Worm (Caenorhabditis elegans) whole organism, young adult: Measurements from ENCODE around the gene srh-154.
"Not testable (repeated sequence)": the region's sequence is repeated elsewhere in the genome, so short reads cannot be mapped to it uniquely, and the experiment has no call there.

Experiments used
- B0035.1 ChIP-seq: sonication (generic microtip); optimal IDR thresholded peaks from 2 replicates; lab custom pipeline; 2016; ENCODE audit warnings: missing genetic modification characterization, mild to moderate bottlenecking, missing compliant biosample characterization, missing genotype, missing genetic modification reagents
- C17E4.6 ChIP-seq: fragments of 200-800 bp; sonication (Bioruptor generic); IDR thresholded peaks from 2 replicates; pipeline ENCODE4 v1.3.6; 2022; ENCODE audit warnings: missing genetic modification reagents, missing genetic modification characterization, missing compliant biosample characterization
- F37B4.10 ChIP-seq: fragments of 200-800 bp; sonication (Bioruptor generic); IDR thresholded peaks from 2 replicates; pipeline ENCODE4 v1.3.6; 2022; ENCODE audit warnings: missing genetic modification characterization, missing compliant biosample characterization
- F49E8.2 ChIP-seq: sonication (generic microtip); optimal IDR thresholded peaks from 3 replicates; lab custom pipeline; 2017; ENCODE audit warnings: missing genetic modification characterization, mild to moderate bottlenecking, missing compliant biosample characterization, antibody characterized with exemption, moderate library complexity; ENCODE audit not compliant: insufficient read depth
- T26A5.8 ChIP-seq: sonication (generic microtip); optimal IDR thresholded peaks from 2 replicates; lab custom pipeline; 2016; ENCODE audit warnings: missing genetic modification characterization, missing compliant biosample characterization
- Y53G8AR.9 ChIP-seq: fragments of 200-800 bp; sonication (Bioruptor generic); conservative IDR thresholded peaks from 2 replicates; pipeline ENCODE4 v1.3.6; 2022; ENCODE audit warnings: missing genetic modification reagents, missing genetic modification characterization, missing compliant biosample characterization
- Y56A3A.18 ChIP-seq: fragments of 200-800 bp; sonication (Bioruptor generic); IDR thresholded peaks from 2 replicates; pipeline ENCODE4 v1.3.6; 2022; ENCODE audit warnings: missing genetic modification reagents, missing genetic modification characterization, missing compliant biosample characterization
- Y67H2A.10 ChIP-seq: fragments of 200-800 bp; sonication (Bioruptor generic); conservative IDR thresholded peaks from 2 replicates; pipeline ENCODE4 v1.3.6; 2022; ENCODE audit warnings: missing genetic modification reagents, missing genetic modification characterization, missing compliant biosample characterization
- ZK185.1 ChIP-seq: sonication (generic microtip); optimal IDR thresholded peaks from 2 replicates; lab custom pipeline; 2016; ENCODE audit warnings: mild to moderate bottlenecking, missing genetic modification characterization, missing compliant biosample characterization; ENCODE audit not compliant: poor library complexity, severe bottlenecking
- attf-5 ChIP-seq: fragments of 200-800 bp; sonication (Bioruptor generic); optimal IDR thresholded peaks from 2 replicates; lab custom pipeline; 2018; ENCODE audit warnings: mild to moderate bottlenecking, missing genetic modification characterization, missing compliant biosample characterization
- attf-6 ChIP-seq: fragments of 200-800 bp; sonication (Bioruptor generic); IDR thresholded peaks from 2 replicates; pipeline ENCODE4 v1.3.6; 2022; ENCODE audit warnings: missing genetic modification reagents, missing genetic modification characterization, missing compliant biosample characterization
- bed-1 ChIP-seq: fragments of 200-800 bp; sonication (Bioruptor generic); IDR thresholded peaks from 2 replicates; pipeline ENCODE4 v1.3.6; 2022; ENCODE audit warnings: missing genetic modification reagents, missing genetic modification characterization, missing compliant biosample characterization
- bed-2 ChIP-seq: fragments of 200-800 bp; sonication (Bioruptor generic); IDR thresholded peaks from 2 replicates; pipeline ENCODE4 v1.3.6; 2022; ENCODE audit warnings: missing genetic modification reagents, missing genetic modification characterization, missing compliant biosample characterization
- die-1 ChIP-seq: sonication (generic microtip); optimal IDR thresholded peaks from 2 replicates; lab custom pipeline; 2016; ENCODE audit warnings: missing genotype, mild to moderate bottlenecking, missing genetic modification characterization, missing compliant biosample characterization
- dpff-1 ChIP-seq: sonication (generic microtip); optimal IDR thresholded peaks from 2 replicates; lab custom pipeline; 2017; ENCODE audit warnings: mild to moderate bottlenecking, missing genetic modification characterization, missing compliant biosample characterization
- egl-18 ChIP-seq: fragments of 200-800 bp; sonication (Bioruptor generic); IDR thresholded peaks from 2 replicates; pipeline ENCODE4 v1.3.6; 2022; ENCODE audit warnings: missing genetic modification reagents, missing genetic modification characterization, missing compliant biosample characterization
- hlh-12 ChIP-seq: sonication (generic microtip); optimal IDR thresholded peaks from 2 replicates; lab custom pipeline; 2016; ENCODE audit warnings: missing genetic modification characterization, missing compliant biosample characterization
- hmg-1.2 ChIP-seq: fragments of 200-800 bp; sonication (Bioruptor generic); IDR thresholded peaks from 2 replicates; pipeline ENCODE4 v1.3.6; 2022; ENCODE audit warnings: missing genetic modification reagents, missing genetic modification characterization, missing compliant biosample characterization
- hrde-1 ChIP-seq: sonication (generic microtip); optimal IDR thresholded peaks from 2 replicates; lab custom pipeline; 2016; ENCODE audit warnings: missing genetic modification characterization, mild to moderate bottlenecking, missing compliant biosample characterization, moderate library complexity, missing genotype, missing genetic modification reagents, borderline replicate concordance
- let-607 ChIP-seq, 2 experiments: fragments of 200-800 bp in 1 of 2; sonication (Bioruptor generic) in 1 of 2; sonication (generic microtip) in 1 of 2; optimal IDR thresholded peaks; 2 replicates each; lab custom pipeline; 2016 to 2018; ENCODE audit warnings: mild to moderate bottlenecking in 2 of 2, missing compliant biosample characterization in 2 of 2, missing genetic modification characterization in 2 of 2, moderate library complexity in 2 of 2, missing genotype in 1 of 2
- lin-35 ChIP-seq, 3 experiments: fragments of 150-350 bp in 2 of 3; sonication (generic microtip) in 1 of 3; optimal IDR thresholded peaks; 2 replicates each; lab custom pipeline; 2014 to 2018; ENCODE audit warnings: missing biosample characterization in 3 of 3, missing genetic modification characterization in 3 of 3, missing genetic modification reagents in 3 of 3
- madf-10 ChIP-seq: sonication (generic microtip); optimal IDR thresholded peaks from 2 replicates; lab custom pipeline; 2016; ENCODE audit warnings: mild to moderate bottlenecking, missing genetic modification characterization, missing compliant biosample characterization
- nfya-1 ChIP-seq: sonication (generic microtip); optimal IDR thresholded peaks from 2 replicates; lab custom pipeline; 2017; ENCODE audit warnings: antibody characterized with exemption, missing compliant biosample characterization, missing genetic modification characterization, borderline replicate concordance; ENCODE audit not compliant: insufficient read depth
- nfyb-1 ChIP-seq: fragments of 200-800 bp; sonication (Bioruptor generic); IDR thresholded peaks from 2 replicates; pipeline ENCODE4 v1.3.6; 2022; ENCODE audit warnings: missing genetic modification reagents, missing genetic modification characterization, missing compliant biosample characterization
- nhr-179 ChIP-seq: sonication (generic microtip); optimal IDR thresholded peaks from 2 replicates; lab custom pipeline; 2016; ENCODE audit warnings: mild to moderate bottlenecking, missing genetic modification characterization, missing compliant biosample characterization
- nhr-27 ChIP-seq: fragments of 200-800 bp; sonication (Bioruptor generic); optimal IDR thresholded peaks from 2 replicates; lab custom pipeline; 2018; ENCODE audit warnings: mild to moderate bottlenecking, missing genetic modification characterization, moderate library complexity, missing compliant biosample characterization
- nhr-90 ChIP-seq: sonication (generic microtip); optimal IDR thresholded peaks from 2 replicates; lab custom pipeline; 2016; ENCODE audit warnings: missing genotype, mild to moderate bottlenecking, missing genetic modification characterization, missing compliant biosample characterization
- pha-4 ChIP-seq: fragments of 150-350 bp; sonication (generic microtip); optimal IDR thresholded peaks from 2 replicates; lab custom pipeline; 2014; ENCODE audit warnings: missing biosample characterization, missing genetic modification reagents, missing genetic modification characterization
- snpc-1.1 ChIP-seq: sonication (generic microtip); optimal IDR thresholded peaks from 2 replicates; lab custom pipeline; 2017; ENCODE audit warnings: missing genetic modification characterization, mild to moderate bottlenecking, missing compliant biosample characterization, antibody characterized with exemption, moderate library complexity, missing genotype, missing genetic modification reagents; ENCODE audit not compliant: insufficient read depth
- somi-1 ChIP-seq: fragments of 200-800 bp; sonication (Bioruptor generic); optimal IDR thresholded peaks from 2 replicates; lab custom pipeline; 2018; ENCODE audit warnings: mild to moderate bottlenecking, missing genetic modification characterization, missing compliant biosample characterization
- tbp1 ChIP-seq: fragments of 200-800 bp; sonication (Bioruptor generic); optimal IDR thresholded peaks from 2 replicates; lab custom pipeline; 2018; ENCODE audit warnings: mild to moderate bottlenecking, missing genetic modification characterization, missing compliant biosample characterization
- tbx-9 ChIP-seq: sonication (generic microtip); optimal IDR thresholded peaks from 2 replicates; lab custom pipeline; 2016; ENCODE audit warnings: borderline replicate concordance, missing genetic modification characterization, inconsistent platforms, missing compliant biosample characterization
- tlf-1 ChIP-seq: fragments of 200-800 bp; sonication (Bioruptor generic); optimal IDR thresholded peaks from 2 replicates; lab custom pipeline; 2018; ENCODE audit warnings: mild to moderate bottlenecking, missing genetic modification characterization, missing compliant biosample characterization
- zfh-2 ChIP-seq: fragments of 200-800 bp; sonication (Bioruptor generic); conservative IDR thresholded peaks from 2 replicates; pipeline ENCODE4 v1.3.6; 2022; ENCODE audit warnings: missing genetic modification reagents, missing genetic modification characterization, missing compliant biosample characterization
- ztf-3 ChIP-seq: fragments of 200-800 bp; sonication (Bioruptor generic); optimal IDR thresholded peaks from 2 replicates; lab custom pipeline; 2018; ENCODE audit warnings: mild to moderate bottlenecking, missing genetic modification characterization, missing compliant biosample characterization

The srh-154 gene

ce11 chrV:17439406-17439805, at the start of gene srh-154:
Gene srh-154, plus strand, starts transcription at chrV:17439706.
- no peak for TF ChIP-seq ZK185.1
- no peak for TF ChIP-seq nhr-90 (tag; lab: Kevin White, UChicago)
- TF ChIP-seq hmg-1.2 (GFP tag; lab: Robert Waterston, UW), result no peak
- no peak for TF ChIP-seq zfh-2 (GFP tag; lab: Robert Waterston, UW)
- TF ChIP-seq Y53G8AR.9 (GFP tag; lab: Robert Waterston, UW), result no peak
- no peak for TF ChIP-seq pha-4 (tag; lab: Kevin White, UChicago)
- TF ChIP-seq T26A5.8 (tag; lab: Kevin White, UChicago), result no peak
- TF ChIP-seq egl-18, result no peak
- TF ChIP-seq attf-5, result no peak
- no peak for TF ChIP-seq somi-1
- no peak for TF ChIP-seq bed-1 (GFP tag; lab: Robert Waterston, UW)
- TF ChIP-seq madf-10, result no peak
- TF ChIP-seq attf-6, result no peak
- no peak for TF ChIP-seq nhr-27 (tag; lab: Kevin White, UChicago)
- no peak for TF ChIP-seq tbp1
- no peak for TF ChIP-seq hlh-12 (tag; lab: Kevin White, UChicago)
- TF ChIP-seq ztf-3 (GFP tag; lab: Kevin White, UChicago), result no peak
- no peak for TF ChIP-seq tlf-1 (GFP tag; lab: Kevin White, UChicago)
- TF ChIP-seq, all 124 proteins: peak for 0

- TF ChIP-seq F49E8.2 (tag; lab: Kevin White, UChicago), result no peak
- no peak for TF ChIP-seq lin-35 (GFP tag; optimal IDR thresholded peaks at IDR 0.05; lab: Kevin White, UChicago)
- no peak for TF ChIP-seq hrde-1 (tag; lab: Kevin White, UChicago)
- no peak for TF ChIP-seq let-607 (tag; optimal IDR thresholded peaks at IDR 0.05; lab: Kevin White, UChicago)
- no peak for TF ChIP-seq F37B4.10
- no peak for TF ChIP-seq nfya-1 (tag; lab: Kevin White, UChicago)
- TF ChIP-seq dpff-1 (tag; lab: Kevin White, UChicago), result no peak
- no peak for TF ChIP-seq Y56A3A.18 (GFP tag; lab: Robert Waterston, UW)
- TF ChIP-seq nhr-179 (tag; lab: Kevin White, UChicago), result no peak
- TF ChIP-seq C17E4.6 (GFP tag; lab: Robert Waterston, UW), result no peak
- no peak for TF ChIP-seq snpc-1.1 (tag; lab: Kevin White, UChicago)
- TF ChIP-seq die-1 (tag; lab: Kevin White, UChicago), result no peak
- TF ChIP-seq bed-2 (GFP tag; lab: Robert Waterston, UW), result no peak
- TF ChIP-seq hlh-12 (tag; lab: Kevin White, UChicago), result no peak
- no peak for TF ChIP-seq B0035.1 (tag; lab: Kevin White, UChicago)
- no peak for TF ChIP-seq nfyb-1 (GFP tag; lab: Robert Waterston, UW)
Observed at ce11 chrV:17395374-17395773, 44.1 kb upstream of the srh-154 start, which contains the start of gene srh-120. Gene srh-120, plus strand, starts transcription at chrV:17395674.

ce11 chrV:17409955-17410354, 29.6 kb upstream of the srh-154 start, which contains the start of gene srh-132:
Gene srh-132, plus strand, starts transcription at chrV:17410255.
- not testable (repeated sequence) for TF ChIP-seq madf-10; Y67H2A.10 (GFP tag; lab: Robert Waterston, UW); tbx-9 (tag; lab: Kevin White, UChicago)
